Worm (Caenorhabditis elegans) whole organism, L1 larva: ENCODE data around the gene str-106.

Experiments
- ama-1 ChIP-seq: fragments of 150-350 bp; optimal IDR thresholded peaks from 2 replicates; lab custom pipeline; 2014
- fkh-10 ChIP-seq: sonication (generic microtip); optimal IDR thresholded peaks from 2 replicates; lab custom pipeline; 2017; ENCODE audit warnings: missing biosample characterization, missing genetic modification reagents, missing genetic modification characterization
- fkh-4 ChIP-seq: sonication (generic microtip); optimal IDR thresholded peaks from 2 replicates; lab custom pipeline; 2016; ENCODE audit warnings: missing compliant biosample characterization, missing genetic modification characterization, borderline replicate concordance
- fos-1 ChIP-seq: fragments of 150-350 bp; optimal IDR thresholded peaks from 2 replicates; lab custom pipeline; 2014; ENCODE audit warnings: missing biosample characterization, missing genetic modification characterization
- isw-1 ChIP-seq: fragments of 200-800 bp; sonication (Bioruptor generic); IDR thresholded peaks from 2 replicates; pipeline ENCODE4 v1.3.6; 2022; ENCODE audit warnings: missing genetic modification characterization, missing compliant biosample characterization
- lin-39 ChIP-seq: fragments of 150-350 bp; optimal IDR thresholded peaks from 2 replicates; lab custom pipeline; 2014; ENCODE audit warnings: missing biosample characterization, missing genetic modification reagents, missing genetic modification characterization
- nhr-77 ChIP-seq: fragments of 150-350 bp; optimal IDR thresholded peaks from 2 replicates; lab custom pipeline; 2014; ENCODE audit warnings: missing biosample characterization, missing genetic modification characterization
- snpc-4 ChIP-seq: fragments of 150-350 bp; optimal IDR thresholded peaks from 2 replicates; lab custom pipeline; 2014; ENCODE audit warnings: missing biosample characterization, missing genetic modification characterization
- swsn-7 ChIP-seq: sonication (generic microtip); optimal IDR thresholded peaks from 2 replicates; lab custom pipeline; 2016; ENCODE audit warnings: missing genetic modification characterization, missing compliant biosample characterization
- unc-30 ChIP-seq: sonication (generic microtip); optimal IDR thresholded peaks from 2 replicates; lab custom pipeline; 2017; ENCODE audit warnings: missing biosample characterization, missing genetic modification characterization
- unc-62 ChIP-seq: fragments of 150-350 bp; optimal IDR thresholded peaks from 2 replicates; lab custom pipeline; 2014; ENCODE audit warnings: missing biosample characterization, missing genetic modification reagents, missing genetic modification characterization
- vab-15 ChIP-seq: sonication (generic microtip); optimal IDR thresholded peaks from 2 replicates; lab custom pipeline; 2017; ENCODE audit warnings: missing genotype, mild to moderate bottlenecking, missing genetic modification characterization, missing compliant biosample characterization
- ztf-11 ChIP-seq, 2 experiments: sonication (generic microtip); optimal IDR thresholded peaks; 2 replicates each; lab custom pipeline; 2016 to 2017; ENCODE audit warnings: missing genetic modification characterization in 2 of 2, missing biosample characterization in 1 of 2, missing compliant biosample characterization in 1 of 2

- TF ChIP-seq ama-1 (lab: Kevin White, UChicago) (no peak), fkh-10 (no peak), fos-1 (no peak), unc-62 (GFP tag; lab: Kevin White, UChicago) (no peak), swsn-7 (tag; lab: Kevin White, UChicago) (no peak), lin-39 (tag; lab: Kevin White, UChicago) (no peak), isw-1 (no peak), fkh-4 (no peak), nhr-77 (tag; lab: Kevin White, UChicago) (no peak), vab-15 (no peak), ztf-11 (tag; optimal IDR thresholded peaks at IDR 0.05; lab: Kevin White, UChicago) (no peak), unc-30 (tag; lab: Kevin White, UChicago) (no peak), snpc-4 (tag; lab: Kevin White, UChicago) (no peak)
Measured at ce11 chrV:16132705-16133104, 47.7 kb upstream of the str-106 start, which contains the start of gene fbxa-144.
